Worm (Caenorhabditis elegans) whole organism, young adult: ENCODE data around the gene gbas-1.

Experiments
- C06A6.2 ChIP-seq: fragments of 200-800 bp; sonication (Bioruptor generic); conservative IDR thresholded peaks from 2 replicates; pipeline ENCODE4 v1.3.6; 2022; ENCODE audit warnings: missing genetic modification characterization, missing compliant biosample characterization
- C17E4.6 ChIP-seq: fragments of 200-800 bp; sonication (Bioruptor generic); IDR thresholded peaks from 2 replicates; pipeline ENCODE4 v1.3.6; 2022; ENCODE audit warnings: missing genetic modification reagents, missing genetic modification characterization, missing compliant biosample characterization
- F49E8.2 ChIP-seq: sonication (generic microtip); optimal IDR thresholded peaks from 3 replicates; lab custom pipeline; 2017; ENCODE audit warnings: missing genetic modification characterization, mild to moderate bottlenecking, missing compliant biosample characterization, antibody characterized with exemption, moderate library complexity; ENCODE audit not compliant: insufficient read depth
- T26A5.8 ChIP-seq: sonication (generic microtip); optimal IDR thresholded peaks from 2 replicates; lab custom pipeline; 2016; ENCODE audit warnings: missing genetic modification characterization, missing compliant biosample characterization
- cebp-1 ChIP-seq, 2 experiments: fragments of 200-800 bp in 1 of 2; sonication (Bioruptor generic) in 1 of 2; sonication (generic microtip) in 1 of 2; IDR thresholded peaks in 1 of 2; optimal IDR thresholded peaks in 1 of 2; 2 replicates each; pipeline versions ENCODE4 v1.3.6 to Lab custom; 2017 to 2022; ENCODE audit warnings: missing compliant biosample characterization in 2 of 2, missing genetic modification characterization in 2 of 2, mild to moderate bottlenecking in 1 of 2, missing genetic modification reagents in 1 of 2, moderate library complexity in 1 of 2
- ets-4 ChIP-seq: fragments of 200-800 bp; sonication (Bioruptor generic); optimal IDR thresholded peaks from 2 replicates; lab custom pipeline; 2018; ENCODE audit warnings: mild to moderate bottlenecking, missing genetic modification characterization, missing compliant biosample characterization
- lag-1 ChIP-seq: fragments of 200-800 bp; sonication (Bioruptor generic); IDR thresholded peaks from 2 replicates; pipeline ENCODE4 v1.3.6; 2022; ENCODE audit warnings: missing genetic modification reagents, missing genetic modification characterization, missing compliant biosample characterization
- pbrm-1 ChIP-seq: fragments of 200-800 bp; sonication (Bioruptor generic); IDR thresholded peaks from 2 replicates; pipeline ENCODE4 v1.3.6; 2022; ENCODE audit warnings: missing genetic modification reagents, missing genetic modification characterization, missing compliant biosample characterization
- pha-4 ChIP-seq: fragments of 150-350 bp; sonication (generic microtip); optimal IDR thresholded peaks from 2 replicates; lab custom pipeline; 2014; ENCODE audit warnings: missing biosample characterization, missing genetic modification reagents, missing genetic modification characterization
- snpc-4 ChIP-seq, 5 experiments: fragments of 150-350 bp in 1 of 5; sonication (generic microtip) in 4 of 5; optimal IDR thresholded peaks; 2 replicates each; lab custom pipeline; 2014 to 2018; ENCODE audit warnings: missing genetic modification characterization in 5 of 5, missing biosample characterization in 3 of 5, antibody characterized with exemption in 2 of 5, mild to moderate bottlenecking in 2 of 5, missing compliant biosample characterization in 2 of 5, missing genotype in 2 of 5, moderate library complexity in 2 of 5, missing genetic modification reagents in 1 of 5
- unc-62 ChIP-seq: fragments of 150-350 bp; optimal IDR thresholded peaks from 2 replicates; lab custom pipeline; 2014; ENCODE audit warnings: missing biosample characterization, missing genetic modification reagents, missing genetic modification characterization
- ztf-28 ChIP-seq: fragments of 200-800 bp; sonication (Bioruptor generic); IDR thresholded peaks from 2 replicates; pipeline ENCODE4 v1.3.6; 2022; ENCODE audit warnings: missing genetic modification reagents, missing genetic modification characterization, missing compliant biosample characterization

ce11 chrII:2504431-2504928, at the start of gene gbas-1:
- TF ChIP-seq pbrm-1 (GFP tag; lab: Robert Waterston, UW): no peak
- no peak for TF ChIP-seq F49E8.2
- no peak for TF ChIP-seq unc-62 (GFP tag; lab: Kevin White, UChicago)
- TF ChIP-seq ets-4 (GFP tag; lab: Kevin White, UChicago): no peak
- TF ChIP-seq C17E4.6 (GFP tag; lab: Robert Waterston, UW): no peak
- TF ChIP-seq cebp-1 (GFP tag; IDR thresholded peaks at IDR 0.05; lab: Robert Waterston, UW): no peak
- no peak for TF ChIP-seq cebp-1 (tag; optimal IDR thresholded peaks at IDR 0.05; lab: Kevin White, UChicago)
- no peak for TF ChIP-seq C06A6.2 (GFP tag; lab: Robert Waterston, UW)
- TF ChIP-seq snpc-4 (GFP tag; optimal IDR thresholded peaks at IDR 0.05; lab: Kevin White, UChicago): no peak
- no peak for TF ChIP-seq snpc-4 (tag; optimal IDR thresholded peaks at IDR 0.05; lab: Kevin White, UChicago)
- no peak for TF ChIP-seq ztf-28
- no peak for TF ChIP-seq T26A5.8
- no peak for TF ChIP-seq pha-4 (tag; lab: Kevin White, UChicago)
- no peak for TF ChIP-seq lag-1 (GFP tag; lab: Robert Waterston, UW)
